Fruit fly (Drosophila melanogaster) whole organism, embryonic: ENCODE data around the gene CG46304.

Source experiments
- Ada2b ChIP-seq: fragments of 200-800 bp; sonication (Bioruptor generic); IDR thresholded peaks from 2 replicates; pipeline ENCODE4 v1.3.6; 2022; ENCODE audit warnings: missing biosample characterization, missing genetic modification characterization
- Atf6 ChIP-seq: fragments of 200-800 bp; sonication (Bioruptor generic); IDR thresholded peaks from 2 replicates; pipeline ENCODE4 v1.3.6; 2022; ENCODE audit warnings: missing biosample characterization, missing genetic modification characterization
- Bteb2 ChIP-seq: fragments of 200-800 bp; sonication (Bioruptor generic); optimal IDR thresholded peaks from 2 replicates; lab custom pipeline; 2016; ENCODE audit warnings: missing biosample characterization, missing genetic modification characterization
- CG10147 ChIP-seq: fragments of 200-800 bp; sonication (Bioruptor generic); optimal IDR thresholded peaks from 2 replicates; lab custom pipeline; 2019; ENCODE audit warnings: missing biosample characterization, mild to moderate bottlenecking, missing genetic modification characterization, moderate library complexity
- CG11560 ChIP-seq: fragments of 200-800 bp; sonication (Bioruptor generic); IDR thresholded peaks from 3 replicates; pipeline ENCODE4 v1.3.6; 2022; ENCODE audit warnings: missing biosample characterization, missing genetic modification characterization
- CG12104 ChIP-seq: fragments of 200-800 bp; sonication (Bioruptor generic); optimal IDR thresholded peaks from 3 replicates; lab custom pipeline; 2016; ENCODE audit warnings: missing biosample characterization, missing genetic modification characterization
- CG13296 ChIP-seq: fragments of 200-800 bp; sonication (Bioruptor generic); optimal IDR thresholded peaks from 3 replicates; lab custom pipeline; 2018; ENCODE audit warnings: missing biosample characterization, mild to moderate bottlenecking, missing genetic modification characterization
- CG13894 ChIP-seq: fragments of 200-800 bp; sonication (Bioruptor generic); optimal IDR thresholded peaks from 3 replicates; lab custom pipeline; 2018; ENCODE audit warnings: missing biosample characterization, mild to moderate bottlenecking, missing genetic modification characterization, moderate library complexity
- CG15696 ChIP-seq: fragments of 200-800 bp; sonication (Bioruptor generic); optimal IDR thresholded peaks from 2 replicates; lab custom pipeline; 2019; ENCODE audit warnings: missing biosample characterization, mild to moderate bottlenecking, missing genetic modification characterization, moderate library complexity
- CG16813 ChIP-seq: fragments of 200-800 bp; sonication (Bioruptor generic); IDR thresholded peaks from 3 replicates; pipeline ENCODE4 v1.3.6; 2022; ENCODE audit warnings: missing biosample characterization, missing genetic modification characterization; ENCODE audit not compliant: partially characterized antibody
- CG17361 ChIP-seq: fragments of 200-800 bp; sonication (Bioruptor generic); IDR thresholded peaks from 3 replicates; pipeline ENCODE4 v1.3.6; 2022; ENCODE audit warnings: missing biosample characterization, missing genetic modification characterization
- CG18476 ChIP-seq: fragments of 200-800 bp; sonication (Bioruptor generic); optimal IDR thresholded peaks from 2 replicates; lab custom pipeline; 2016; ENCODE audit warnings: missing biosample characterization, mild to moderate bottlenecking, missing genetic modification characterization
- CG2202 ChIP-seq: fragments of 200-800 bp; sonication (Bioruptor generic); optimal IDR thresholded peaks from 2 replicates; lab custom pipeline; 2018; ENCODE audit warnings: missing biosample characterization, mild to moderate bottlenecking, missing genetic modification characterization
- CG30020 ChIP-seq: fragments of 200-800 bp; optimal IDR thresholded peaks from 2 replicates; lab custom pipeline; 2019; ENCODE audit warnings: missing biosample characterization, mild to moderate bottlenecking, missing genetic modification characterization, moderate library complexity
- CG34376 ChIP-seq: fragments of 200-800 bp; sonication (Bioruptor generic); optimal IDR thresholded peaks from 2 replicates; lab custom pipeline; 2018; ENCODE audit warnings: missing biosample characterization, mild to moderate bottlenecking, missing genetic modification characterization
- CG34422 ChIP-seq: fragments of 200-800 bp; sonication (Bioruptor generic); IDR thresholded peaks from 3 replicates; pipeline ENCODE4 v1.3.6; 2022; ENCODE audit warnings: missing biosample characterization, missing genetic modification characterization
- CG6683 ChIP-seq: fragments of 200-800 bp; sonication (Bioruptor generic); optimal IDR thresholded peaks from 2 replicates; lab custom pipeline; 2017; ENCODE audit warnings: missing biosample characterization, mild to moderate bottlenecking, missing genetic modification characterization, missing genetic modification reagents
- CG7271 ChIP-seq: fragments of 200-800 bp; sonication (Bioruptor generic); optimal IDR thresholded peaks from 2 replicates; lab custom pipeline; 2018; ENCODE audit warnings: missing biosample characterization, mild to moderate bottlenecking, missing genetic modification characterization, moderate library complexity
- D ChIP-seq, 2 experiments: fragments of 200-800 bp in 1 of 2; fragments of >200 bp in 1 of 2; sonication (Bioruptor generic) in 1 of 2; optimal IDR thresholded peaks; 2 replicates in 1 of 2; 3 replicates in 1 of 2; lab custom pipeline; 2017; ENCODE audit warnings: mild to moderate bottlenecking in 1 of 2, missing biosample characterization in 1 of 2, missing genetic modification characterization in 1 of 2, missing genetic modification reagents in 1 of 2
- Deaf1 ChIP-seq: fragments of 200-800 bp; optimal IDR thresholded peaks from 3 replicates; lab custom pipeline; 2019; ENCODE audit warnings: missing biosample characterization, mild to moderate bottlenecking, missing genetic modification characterization, moderate library complexity
- Dref ChIP-seq: fragments of 200-800 bp; sonication (Bioruptor generic); IDR thresholded peaks from 2 replicates; pipeline ENCODE4 v1.3.6; 2022; ENCODE audit warnings: missing biosample characterization, missing genetic modification characterization
- Drgx ChIP-seq: fragments of 200-800 bp; sonication (Bioruptor generic); IDR thresholded peaks from 2 replicates; pipeline ENCODE4 v1.3.6; 2022; ENCODE audit warnings: missing biosample characterization, missing genetic modification characterization
- E2f2 ChIP-seq: fragments of 200-800 bp; sonication (Bioruptor generic); IDR thresholded peaks from 2 replicates; pipeline ENCODE4 v1.3.6; 2022; ENCODE audit warnings: missing biosample characterization, missing genetic modification characterization
- H15 ChIP-seq: fragments of 200-800 bp; sonication (Bioruptor generic); IDR thresholded peaks from 3 replicates; pipeline ENCODE4 v1.3.6; 2022; ENCODE audit warnings: missing biosample characterization, missing genetic modification characterization
- Hand ChIP-seq: fragments of 200-800 bp; sonication (Bioruptor generic); optimal IDR thresholded peaks from 2 replicates; lab custom pipeline; 2017; ENCODE audit warnings: mild to moderate bottlenecking, missing biosample characterization, missing genetic modification reagents, missing genetic modification characterization
- Hey ChIP-seq: fragments of 200-800 bp; sonication (Bioruptor generic); optimal IDR thresholded peaks from 3 replicates; lab custom pipeline; 2018; ENCODE audit warnings: missing biosample characterization, mild to moderate bottlenecking, missing genetic modification characterization
- Hr51 ChIP-seq, 2 experiments: fragments of 200-800 bp; sonication (Bioruptor generic); optimal IDR thresholded peaks; 2 replicates in 1 of 2; 3 replicates in 1 of 2; lab custom pipeline; 2016 to 2018; ENCODE audit warnings: missing biosample characterization in 2 of 2, missing genetic modification characterization in 2 of 2, mild to moderate bottlenecking in 1 of 2, moderate library complexity in 1 of 2
- Meics ChIP-seq: fragments of 200-800 bp; sonication (Bioruptor generic); optimal IDR thresholded peaks from 2 replicates; lab custom pipeline; 2017; ENCODE audit warnings: missing biosample characterization, mild to moderate bottlenecking, missing genetic modification characterization
- Mes4 ChIP-seq: fragments of 200-800 bp; sonication (Bioruptor generic); optimal IDR thresholded peaks from 2 replicates; lab custom pipeline; 2016; ENCODE audit warnings: missing biosample characterization, missing genetic modification characterization
- NC2β ChIP-seq: fragments of 200-800 bp; sonication (Bioruptor generic); optimal IDR thresholded peaks from 2 replicates; lab custom pipeline; 2016; ENCODE audit warnings: missing biosample characterization, missing genetic modification characterization
- Opbp ChIP-seq: fragments of 200-800 bp; sonication (Bioruptor generic); IDR thresholded peaks from 3 replicates; pipeline ENCODE4 v1.3.6; 2022; ENCODE audit warnings: missing biosample characterization, missing genetic modification characterization; ENCODE audit not compliant: partially characterized antibody
- Optix ChIP-seq: fragments of 200-800 bp; sonication (Bioruptor generic); IDR thresholded peaks from 3 replicates; pipeline ENCODE4 v1.3.6; 2022; ENCODE audit warnings: missing biosample characterization, missing genetic modification characterization
- ato ChIP-seq: fragments of 200-800 bp; sonication (Bioruptor generic); IDR thresholded peaks from 2 replicates; pipeline ENCODE4 v1.3.6; 2022; ENCODE audit warnings: missing biosample characterization, missing genetic modification characterization; ENCODE audit not compliant: partially characterized antibody
- bcd ChIP-seq: fragments of 200-800 bp; sonication (Bioruptor generic); optimal IDR thresholded peaks from 2 replicates; lab custom pipeline; 2017; ENCODE audit warnings: missing biosample characterization, mild to moderate bottlenecking, missing genetic modification characterization
- gem ChIP-seq: fragments of 200-800 bp; sonication (Bioruptor generic); optimal IDR thresholded peaks from 2 replicates; lab custom pipeline; 2019; ENCODE audit warnings: missing biosample characterization, mild to moderate bottlenecking, missing genetic modification characterization, moderate library complexity
- gfzf ChIP-seq: fragments of 200-800 bp; sonication (Bioruptor generic); optimal IDR thresholded peaks from 2 replicates; lab custom pipeline; 2016; ENCODE audit warnings: missing biosample characterization, mild to moderate bottlenecking, missing genetic modification characterization, moderate library complexity
- jing ChIP-seq: fragments of 200-800 bp; sonication (Bioruptor generic); optimal IDR thresholded peaks from 2 replicates; lab custom pipeline; 2018; ENCODE audit warnings: missing biosample characterization, mild to moderate bottlenecking, missing genetic modification characterization
- knrl ChIP-seq: fragments of 200-800 bp; sonication (Bioruptor generic); IDR thresholded peaks from 3 replicates; pipeline ENCODE4 v1.3.6; 2022; ENCODE audit warnings: missing biosample characterization, missing genetic modification characterization; ENCODE audit not compliant: partially characterized antibody
- lab ChIP-seq: fragments of 200-800 bp; sonication (Bioruptor generic); optimal IDR thresholded peaks from 3 replicates; lab custom pipeline; 2017; ENCODE audit warnings: missing biosample characterization, missing genetic modification characterization, mild to moderate bottlenecking, moderate library complexity, missing genetic modification reagents
- mirr ChIP-seq: fragments of 200-800 bp; sonication (Bioruptor generic); optimal IDR thresholded peaks from 3 replicates; lab custom pipeline; 2018; ENCODE audit warnings: missing biosample characterization, mild to moderate bottlenecking, missing genetic modification characterization
- pan ChIP-seq, 4 experiments: fragments of >200 bp in 3 of 4; fragments of 200-800 bp in 1 of 4; sonication (Bioruptor generic) in 1 of 4; optimal IDR thresholded peaks in 3 of 4; IDR thresholded peaks in 1 of 4; 2 replicates each; pipeline versions ENCODE4 v1.3.6 to Lab custom; 2017 to 2022; ENCODE audit warnings: missing biosample characterization in 2 of 4, missing genetic modification characterization in 2 of 4, mixed read lengths in 1 of 4
- pum ChIP-seq: fragments of 200-800 bp; sonication (Bioruptor generic); optimal IDR thresholded peaks from 2 replicates; lab custom pipeline; 2016; ENCODE audit warnings: missing biosample characterization, missing genetic modification characterization
- repo ChIP-seq: fragments of 200-800 bp; sonication (Bioruptor generic); optimal IDR thresholded peaks from 2 replicates; lab custom pipeline; 2016; ENCODE audit warnings: missing biosample characterization, missing genetic modification characterization
- slbo ChIP-seq: fragments of 200-800 bp; sonication (Bioruptor generic); IDR thresholded peaks from 2 replicates; pipeline ENCODE4 v1.3.6; 2022; ENCODE audit warnings: missing biosample characterization, missing genetic modification characterization
- so ChIP-seq: fragments of 200-800 bp; sonication (Bioruptor generic); IDR thresholded peaks from 3 replicates; pipeline ENCODE4 v1.3.6; 2022; ENCODE audit warnings: missing biosample characterization, missing genetic modification characterization
- vfl ChIP-seq: fragments of 200-800 bp; sonication (Bioruptor generic); optimal IDR thresholded peaks from 2 replicates; lab custom pipeline; 2016; ENCODE audit warnings: missing biosample characterization, missing genetic modification characterization
- vnd ChIP-seq: fragments of 200-800 bp; sonication (Bioruptor generic); IDR thresholded peaks from 3 replicates; pipeline ENCODE4 v1.3.6; 2022; ENCODE audit warnings: missing biosample characterization, missing genetic modification characterization; ENCODE audit not compliant: partially characterized antibody
- vvl ChIP-seq: fragments of 200-800 bp; sonication (Bioruptor generic); IDR thresholded peaks from 2 replicates; pipeline ENCODE4 v1.3.6; 2022; ENCODE audit warnings: missing biosample characterization, missing genetic modification characterization

CG46304 gene

DNA sequence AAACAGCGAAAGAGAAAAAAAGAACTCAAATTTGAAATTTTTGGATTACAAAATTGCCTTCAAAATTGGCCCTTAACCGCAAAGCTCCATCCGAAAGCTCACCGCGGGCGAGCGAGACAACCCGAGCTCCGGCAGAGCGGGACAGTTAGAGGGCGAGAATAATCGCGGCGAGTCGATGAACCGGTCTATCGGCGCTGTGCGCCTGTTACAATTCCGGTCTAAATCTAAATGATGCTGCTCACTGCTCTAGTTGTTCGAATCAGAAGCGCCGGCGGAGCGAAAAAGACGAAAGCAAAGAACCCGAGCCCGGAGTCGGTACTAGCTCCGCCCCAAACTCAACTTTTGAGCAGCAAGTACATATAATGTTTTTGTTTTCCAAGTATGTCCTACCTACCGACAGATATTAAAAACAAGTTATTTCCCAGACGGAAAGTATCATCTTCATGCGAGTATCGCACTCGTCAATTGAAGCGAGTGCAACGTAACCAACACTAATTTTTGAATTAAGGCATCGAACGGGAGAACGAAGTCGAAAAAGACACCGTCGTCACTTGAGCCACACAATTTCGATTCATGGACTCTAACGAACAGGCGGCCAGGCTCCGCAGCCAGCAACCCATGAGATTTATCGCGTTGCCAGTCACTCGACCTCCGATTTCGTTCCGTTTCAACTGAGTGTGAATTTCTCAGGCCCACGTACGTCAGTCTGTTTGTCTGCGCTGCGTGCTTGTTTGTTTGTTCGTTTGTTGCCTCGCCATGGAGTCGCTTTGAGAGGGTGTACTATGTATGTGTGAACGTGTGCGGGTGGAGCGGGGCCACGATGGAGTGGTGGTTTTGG lies 1.7 kb upstream of the CG46304 start (continued):
- TF ChIP-seq Meics (GFP tag; lab: Kevin White, UChicago) (no peak), Drgx (GFP tag; lab: Robert Waterston, UW) (no peak), H15 (GFP tag; lab: Robert Waterston, UW) (no peak), gem (tag; lab: Kevin White, UChicago) (no peak), E2f2 (no peak), Hey (tag; lab: Kevin White, UChicago) (no peak), CG34422 (GFP tag; lab: Robert Waterston, UW) (no peak), slbo (no peak), jing (GFP tag; lab: Kevin White, UChicago) (no peak), Atf6 (GFP tag; lab: Robert Waterston, UW) (no peak), CG7271 (tag; lab: Kevin White, UChicago) (no peak), Opbp (no peak), vnd (no peak), CG13894 (tag; lab: Kevin White, UChicago) (peak; percentile 88), lab (GFP tag; lab: Kevin White, UChicago) (peak; percentile 60), gfzf (GFP tag; lab: Kevin White, UChicago) (peak; percentile 44), CG18476 (no peak), CG34376 (GFP tag; lab: Kevin White, UChicago) (peak; percentile 79), Optix (GFP tag; lab: Robert Waterston, UW) (no peak), Hand (GFP tag; lab: Kevin White, UChicago) (peak; percentile 52), Ada2b (GFP tag; lab: Robert Waterston, UW) (no peak), D (optimal IDR thresholded peaks at IDR 0.05; lab: Kevin White, UChicago) (peak; percentile 37), D (GFP tag; optimal IDR thresholded peaks at IDR 0.05; lab: Kevin White, UChicago) (no peak), CG10147 (GFP tag; lab: Kevin White, UChicago) (no peak), Hr51 (GFP tag; optimal IDR thresholded peaks at IDR 0.05; lab: Kevin White, UChicago) (no peak), vvl (no peak), knrl (GFP tag; lab: Robert Waterston, UW) (no peak), NC2β (no peak), CG30020 (tag; lab: Kevin White, UChicago) (no peak), CG16813 (GFP tag; lab: Robert Waterston, UW) (no peak), CG11560 (tag; lab: Robert Waterston, UW) (no peak), Mes4 (no peak), pum (GFP tag; lab: Kevin White, UChicago) (no peak), vfl (GFP tag; lab: Kevin White, UChicago) (no peak), Bteb2 (GFP tag; lab: Kevin White, UChicago) (no peak), so (GFP tag; lab: Robert Waterston, UW) (no peak), Dref (no peak), CG15696 (tag; lab: Kevin White, UChicago) (no peak), CG12104 (GFP tag; lab: Kevin White, UChicago) (no peak), ato (no peak), bcd (no peak), mirr (GFP tag; lab: Kevin White, UChicago) (peak; percentile 34), Deaf1 (peak; percentile 88), CG6683 (GFP tag; lab: Kevin White, UChicago) (no peak), CG2202 (tag; lab: Kevin White, UChicago) (no peak), pan (optimal IDR thresholded peaks at IDR 0.05; lab: Kevin White, UChicago) (no peak), pan (GFP tag; optimal IDR thresholded peaks at IDR 0.05 in 1 of 2, IDR thresholded peaks at IDR 0.05 in 1 of 2) (no peak), CG17361 (GFP tag; lab: Robert Waterston, UW) (no peak), repo (GFP tag; lab: Kevin White, UChicago) (no peak), CG13296 (GFP tag; lab: Kevin White, UChicago) (peak; percentile 69)
